Fruit fly (Drosophila melanogaster) whole organism, wandering third instar larva: Measurements from ENCODE around the gene CG11444.

Experiments used
- Abd-B ChIP-seq: fragments of >200 bp; optimal IDR thresholded peaks from 2 replicates; lab custom pipeline; 2017; ENCODE audit warnings: missing biosample characterization, missing genetic modification characterization
- CG32264 ChIP-seq: fragments of 200-800 bp; sonication (Bioruptor generic); optimal IDR thresholded peaks from 2 replicates; lab custom pipeline; 2016; ENCODE audit warnings: missing biosample characterization, missing genetic modification characterization
- Dfd ChIP-seq: fragments of >200 bp; optimal IDR thresholded peaks from 2 replicates; lab custom pipeline; 2017; ENCODE audit warnings: missing biosample characterization, missing genetic modification characterization
- GATAd ChIP-seq: sonication (Bioruptor generic); optimal IDR thresholded peaks from 2 replicates; lab custom pipeline; 2016; ENCODE audit warnings: missing biosample characterization, missing genetic modification characterization
- Hnf4 ChIP-seq: fragments of 200-800 bp; sonication (Bioruptor generic); optimal IDR thresholded peaks from 2 replicates; lab custom pipeline; 2016; ENCODE audit warnings: missing biosample characterization, mild to moderate bottlenecking, missing genetic modification characterization
- Hr78 ChIP-seq: fragments of >200 bp; optimal IDR thresholded peaks from 2 replicates; lab custom pipeline; 2017; ENCODE audit warnings: missing biosample characterization, missing genetic modification characterization
- Hr83 ChIP-seq: fragments of 200-300 bp; sonication (Bioruptor generic); optimal IDR thresholded peaks from 2 replicates; lab custom pipeline; 2016; ENCODE audit warnings: missing biosample characterization, mild to moderate bottlenecking, missing genetic modification characterization, moderate library complexity; ENCODE audit not compliant: poor library complexity, severe bottlenecking
- Jra ChIP-seq: sonication (Bioruptor generic); optimal IDR thresholded peaks from 2 replicates; lab custom pipeline; 2016; ENCODE audit warnings: missing biosample characterization, missing genetic modification characterization
- Mio ChIP-seq: sonication (Bioruptor generic); optimal IDR thresholded peaks from 2 replicates; lab custom pipeline; 2016; ENCODE audit warnings: missing biosample characterization, missing genetic modification characterization
- Myc ChIP-seq: fragments of >200 bp; optimal IDR thresholded peaks from 2 replicates; lab custom pipeline; 2017
- OdsH ChIP-seq: fragments of 200-800 bp; sonication (Bioruptor generic); optimal IDR thresholded peaks from 2 replicates; lab custom pipeline; 2016; ENCODE audit warnings: missing biosample characterization, mild to moderate bottlenecking, missing genetic modification characterization
- Rel ChIP-seq, 2 experiments: fragments of 200-800 bp; sonication (Bioruptor generic) in 1 of 2; optimal IDR thresholded peaks; 2 replicates in 1 of 2; 3 replicates in 1 of 2; lab custom pipeline; 2016 to 2019; ENCODE audit warnings: mild to moderate bottlenecking in 2 of 2, missing biosample characterization in 2 of 2, missing genetic modification characterization in 2 of 2, moderate library complexity in 1 of 2
- Vsx2 ChIP-seq: fragments of 200-300, 225-300 bp; sonication (Bioruptor generic); optimal IDR thresholded peaks from 2 replicates; lab custom pipeline; 2018; ENCODE audit warnings: missing biosample characterization, missing genetic modification characterization; ENCODE audit not compliant: partially characterized antibody
- br ChIP-seq: fragments of 200-800 bp; sonication (Bioruptor generic); optimal IDR thresholded peaks from 2 replicates; lab custom pipeline; 2016; ENCODE audit warnings: missing biosample characterization, missing genetic modification characterization
- brk ChIP-seq: fragments of 200-800 bp; sonication (Bioruptor generic); optimal IDR thresholded peaks from 2 replicates; lab custom pipeline; 2016; ENCODE audit warnings: missing biosample characterization, mild to moderate bottlenecking, missing genetic modification characterization
- dl ChIP-seq, 2 experiments: fragments of 175-275, 200-275 bp in 1 of 2; fragments of 200-275 bp in 1 of 2; sonication (Bioruptor generic); optimal IDR thresholded peaks; lab custom pipeline; 2018; ENCODE audit warnings: mild to moderate bottlenecking in 2 of 2, missing biosample characterization in 2 of 2, missing genetic modification characterization in 2 of 2, moderate library complexity in 2 of 2; ENCODE audit not compliant: partially characterized antibody in 2 of 2, insufficient read depth in 1 of 2
- dmrt93B ChIP-seq: fragments of 200-800 bp; sonication (Bioruptor generic); optimal IDR thresholded peaks from 2 replicates; lab custom pipeline; 2018; ENCODE audit warnings: missing biosample characterization, mild to moderate bottlenecking, missing genetic modification characterization
- dsf ChIP-seq: sonication (Bioruptor generic); optimal IDR thresholded peaks from 2 replicates; lab custom pipeline; 2016; ENCODE audit warnings: missing biosample characterization, missing genetic modification characterization, borderline replicate concordance
- ey ChIP-seq: fragments of 200-800 bp; sonication (Bioruptor generic); optimal IDR thresholded peaks from 2 replicates; lab custom pipeline; 2016; ENCODE audit warnings: missing biosample characterization, missing genetic modification characterization
- foxo ChIP-seq, 2 experiments: fragments of 200-800 bp; sonication (Bioruptor generic); optimal IDR thresholded peaks; 2 replicates in 1 of 2; 3 replicates in 1 of 2; lab custom pipeline; 2016 to 2017; ENCODE audit warnings: missing biosample characterization in 2 of 2, missing genetic modification characterization in 2 of 2
- fru ChIP-seq: fragments of 200-800 bp; sonication (Bioruptor generic); optimal IDR thresholded peaks from 3 replicates; lab custom pipeline; 2016; ENCODE audit warnings: missing biosample characterization, mild to moderate bottlenecking, missing genetic modification characterization
- h ChIP-seq: fragments of 200-800 bp; sonication (Bioruptor generic); optimal IDR thresholded peaks from 3 replicates; lab custom pipeline; 2016; ENCODE audit warnings: missing biosample characterization, mild to moderate bottlenecking, missing genetic modification characterization
- jim ChIP-seq: fragments of 175-275, 200-325 bp; sonication (Bioruptor generic); optimal IDR thresholded peaks from 2 replicates; lab custom pipeline; 2016; ENCODE audit warnings: missing biosample characterization, mild to moderate bottlenecking, missing genetic modification characterization
- lola ChIP-seq: fragments of >200 bp; optimal IDR thresholded peaks from 2 replicates; lab custom pipeline; 2017; ENCODE audit warnings: missing biosample characterization, missing genetic modification characterization
- pan ChIP-seq: fragments of >200 bp; optimal IDR thresholded peaks from 2 replicates; lab custom pipeline; 2017
- psq ChIP-seq: fragments of 200-800 bp; sonication (Bioruptor generic); optimal IDR thresholded peaks from 3 replicates; lab custom pipeline; 2017; ENCODE audit warnings: missing biosample characterization, mild to moderate bottlenecking, missing genetic modification characterization, moderate library complexity
- rgr ChIP-seq: fragments of 200-800 bp; sonication (Bioruptor generic); optimal IDR thresholded peaks from 3 replicates; lab custom pipeline; 2016; ENCODE audit warnings: missing biosample characterization, mild to moderate bottlenecking, missing genetic modification characterization
- sage ChIP-seq: fragments of 200-800 bp; sonication (Bioruptor generic); optimal IDR thresholded peaks from 2 replicates; lab custom pipeline; 2016; ENCODE audit warnings: missing biosample characterization, mild to moderate bottlenecking, missing genetic modification characterization
- sv ChIP-seq: fragments of 200-800 bp; sonication (Bioruptor generic); optimal IDR thresholded peaks from 3 replicates; lab custom pipeline; 2016; ENCODE audit warnings: missing biosample characterization, missing genetic modification characterization
- tai ChIP-seq: sonication (Bioruptor generic); optimal IDR thresholded peaks from 2 replicates; lab custom pipeline; 2016; ENCODE audit warnings: missing biosample characterization, missing genetic modification characterization
- woc ChIP-seq: sonication (Bioruptor generic); optimal IDR thresholded peaks from 2 replicates; lab custom pipeline; 2016; ENCODE audit warnings: missing biosample characterization, mild to moderate bottlenecking, missing genetic modification characterization

CG11444 gene

dm6 chrX:4587584-4587983 is 33.4 kb upstream of the CG11444 start:
- TF ChIP-seq Abd-B (GFP tag; lab: Kevin White, UChicago) (no peak), sage (GFP tag; lab: Kevin White, UChicago) (no peak), jim (GFP tag; lab: Kevin White, UChicago) (no peak), woc (GFP tag; lab: Kevin White, UChicago) (no peak), pan (no peak), CG32264 (GFP tag; lab: Kevin White, UChicago) (no peak), tai (GFP tag; lab: Kevin White, UChicago) (no peak), dl (GFP tag; optimal IDR thresholded peaks at IDR 0.05; lab: Kevin White, UChicago; ENCODE audit: insufficient read depth in 1 of 2, partially characterized antibody in 2 of 2) (no peak), Hr78 (GFP tag; lab: Kevin White, UChicago) (no peak), sv (no peak), ey (GFP tag; lab: Kevin White, UChicago) (no peak), lola (GFP tag; lab: Kevin White, UChicago) (no peak), brk (GFP tag; lab: Kevin White, UChicago) (no peak), GATAd (GFP tag; lab: Kevin White, UChicago) (no peak), Myc (lab: Kevin White, UChicago) (no peak), psq (no peak), dmrt93B (GFP tag; lab: Kevin White, UChicago) (no peak), fru (GFP tag; lab: Kevin White, UChicago) (no peak), Hr83 (no peak)
- TF ChIP-seq, all 38 proteins: peak for 0

- no peak for TF ChIP-seq Dfd (GFP tag; lab: Kevin White, UChicago)
- no peak for TF ChIP-seq brk (GFP tag; lab: Kevin White, UChicago)
- TF ChIP-seq sv, result no peak
- TF ChIP-seq br, result no peak
- TF ChIP-seq pan, result no peak
- no peak for TF ChIP-seq jim (GFP tag; lab: Kevin White, UChicago)
- no peak for TF ChIP-seq Mio (GFP tag; lab: Kevin White, UChicago)
- TF ChIP-seq h (GFP tag; lab: Kevin White, UChicago), result no peak
- TF ChIP-seq Hr83, result no peak
- TF ChIP-seq CG32264 (GFP tag; lab: Kevin White, UChicago), result no peak
- no peak for TF ChIP-seq Hr78 (GFP tag; lab: Kevin White, UChicago)
- no peak for TF ChIP-seq sage (GFP tag; lab: Kevin White, UChicago)
- TF ChIP-seq OdsH (GFP tag; lab: Kevin White, UChicago), result no peak
- no peak for TF ChIP-seq tai (GFP tag; lab: Kevin White, UChicago)
- TF ChIP-seq rgr (GFP tag; lab: Kevin White, UChicago), result no peak
- no peak for TF ChIP-seq Rel (GFP tag; optimal IDR thresholded peaks at IDR 0.05; lab: Kevin White, UChicago)
- no peak for TF ChIP-seq Rel (tag; optimal IDR thresholded peaks at IDR 0.05; lab: Kevin White, UChicago)
- no peak for TF ChIP-seq psq
- no peak for TF ChIP-seq ey (GFP tag; lab: Kevin White, UChicago)
- no peak for TF ChIP-seq Vsx2 (GFP tag; lab: Kevin White, UChicago)
These were observed 28.2 kb upstream of the CG11444 start for dm6 chrX:4582422-4582821.

- TF ChIP-seq foxo (GFP tag; optimal IDR thresholded peaks at IDR 0.05; lab: Kevin White, UChicago) (peak in 1 of 2 experiments; percentile 28), fru (GFP tag; lab: Kevin White, UChicago) (peak; percentile 13), h (GFP tag; lab: Kevin White, UChicago) (peak; percentile 3), rgr (GFP tag; lab: Kevin White, UChicago) (no peak)
These were observed 27.6 kb upstream of the CG11444 start for dm6 chrX:4581769-4582168.

- TF ChIP-seq Hnf4, result no peak
- peak; percentile 1 for TF ChIP-seq fru (GFP tag; lab: Kevin White, UChicago)
- peak in 1 of 2 experiments; percentile 25 for TF ChIP-seq foxo (GFP tag; optimal IDR thresholded peaks at IDR 0.05; lab: Kevin White, UChicago)
- TF ChIP-seq woc (GFP tag; lab: Kevin White, UChicago), result no peak
- no peak for TF ChIP-seq Jra (GFP tag; lab: Kevin White, UChicago)
- no peak for TF ChIP-seq sage (GFP tag; lab: Kevin White, UChicago)
- no peak for TF ChIP-seq Abd-B (GFP tag; lab: Kevin White, UChicago)
- TF ChIP-seq pan, result no peak
These were observed 19.8 kb upstream of the CG11444 start for dm6 chrX:4573971-4574370.

dm6 chrX:4571829-4572228 is 17.6 kb upstream of the CG11444 start, which contains the start of gene CG12684:
TSS of gene CG12684 (minus strand) at chrX:4571929.
- TF ChIP-seq dsf (GFP tag; lab: Kevin White, UChicago), result no peak
